Fruit fly (Drosophila melanogaster) whole organism, prepupa: ENCODE results near the gene CG10565.
A peak's percentile ranks its signal among the peaks of the same experiment; 100 is the strongest.

Experiments
- Blimp-1 ChIP-seq: fragments of 200-800 bp; sonication (Bioruptor generic); optimal IDR thresholded peaks from 3 replicates; lab custom pipeline; 2017; ENCODE audit warnings: missing biosample characterization, missing genetic modification characterization, mild to moderate bottlenecking, moderate library complexity, missing genetic modification reagents
- CG3032 ChIP-seq: fragments of 200-800 bp; optimal IDR thresholded peaks from 2 replicates; lab custom pipeline; 2019; ENCODE audit warnings: missing biosample characterization, mild to moderate bottlenecking, missing genetic modification characterization, moderate library complexity
- CG3919 ChIP-seq: fragments of 200-800 bp; sonication (Bioruptor generic); optimal IDR thresholded peaks from 3 replicates; lab custom pipeline; 2016; ENCODE audit warnings: missing biosample characterization, missing genetic modification characterization
- CG4318 ChIP-seq: fragments of 200-800 bp; sonication (Bioruptor generic); optimal IDR thresholded peaks from 3 replicates; lab custom pipeline; 2017; ENCODE audit warnings: missing biosample characterization, mild to moderate bottlenecking, missing genetic modification characterization
- CG7368 ChIP-seq: fragments of 200-800 bp; sonication (Bioruptor generic); optimal IDR thresholded peaks from 3 replicates; lab custom pipeline; 2016; ENCODE audit warnings: missing biosample characterization, missing genetic modification characterization
- Met ChIP-seq: fragments of 200-800 bp; sonication (Bioruptor generic); optimal IDR thresholded peaks from 3 replicates; lab custom pipeline; 2016; ENCODE audit warnings: missing biosample characterization, missing genetic modification characterization
- eg ChIP-seq: fragments of 200-800 bp; sonication (Bioruptor generic); IDR thresholded peaks from 3 replicates; pipeline ENCODE4 v1.3.6; 2022; ENCODE audit warnings: missing biosample characterization, missing genetic modification characterization
- esn ChIP-seq: fragments of 200-800 bp; sonication (Bioruptor generic); optimal IDR thresholded peaks from 2 replicates; lab custom pipeline; 2016; ENCODE audit warnings: missing biosample characterization, mild to moderate bottlenecking, missing genetic modification characterization, moderate library complexity
- fkh ChIP-seq: fragments of 200-800 bp; sonication (Bioruptor generic); optimal IDR thresholded peaks from 3 replicates; lab custom pipeline; 2017; ENCODE audit warnings: missing biosample characterization, mild to moderate bottlenecking, missing genetic modification characterization, moderate library complexity

dm6 chr3L:21099908-21100307 lies 36.2 kb downstream of the CG10565 start:
- TF ChIP-seq CG7368 (GFP tag; lab: Kevin White, UChicago), result no peak
- TF ChIP-seq fkh (GFP tag; lab: Kevin White, UChicago), result no peak
- no peak for TF ChIP-seq esn (GFP tag; lab: Kevin White, UChicago)
- no peak for TF ChIP-seq Blimp-1 (GFP tag; lab: Kevin White, UChicago)
- peak; percentile 43; the same call in 2 of the 3 replicates for TF ChIP-seq eg
- TF ChIP-seq CG3919 (GFP tag; lab: Kevin White, UChicago), result no peak
- no peak for TF ChIP-seq Met (GFP tag; lab: Kevin White, UChicago)
- TF ChIP-seq CG3032, result no peak
- TF ChIP-seq CG4318 (GFP tag; lab: Kevin White, UChicago), result no peak
